Fruit fly (Drosophila melanogaster) S2 (cell line): ENCODE results near the gene Mkrn1.

ENCODE experiments used
- CG8478 ChIP-seq: fragments of >200 bp; optimal IDR thresholded peaks from 2 replicates; lab custom pipeline; 2018
- CTCF ChIP-seq, 2 experiments: fragments of >200 bp; optimal IDR thresholded peaks; 2 replicates each; lab custom pipeline; 2018

DNA sequence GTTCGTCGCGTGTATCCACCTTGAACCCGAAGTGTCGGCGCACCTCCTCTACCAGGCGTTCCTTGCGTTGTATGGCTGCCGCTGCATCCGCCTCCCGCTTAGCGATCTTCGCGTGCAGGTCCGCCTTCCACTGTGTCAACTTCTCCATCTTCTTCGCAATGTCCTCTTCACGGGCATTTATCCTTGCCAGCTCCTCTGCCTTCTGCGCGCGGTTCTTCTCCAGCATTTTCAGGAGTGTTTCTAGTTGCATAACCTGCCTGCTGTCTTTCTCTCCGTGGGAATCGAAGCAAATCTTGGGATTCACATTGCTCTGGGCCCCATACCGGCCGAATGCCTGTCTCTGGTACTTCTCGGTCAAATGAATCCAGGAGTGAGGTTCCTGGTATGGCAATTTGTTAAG is 34.7 kb upstream of the Mkrn1 start:
- no peak for TF ChIP-seq CTCF (optimal IDR thresholded peaks at IDR 0.05; lab: Kevin White, UChicago)
- no peak for TF ChIP-seq CG8478 (lab: Kevin White, UChicago)
